Fruit fly (Drosophila melanogaster) whole organism, pupa: ENCODE data around the gene CG12773.

Experiments used
- CG12605 ChIP-seq: fragments of 200-800 bp; sonication (Bioruptor generic); IDR thresholded peaks from 2 replicates; pipeline ENCODE4 v1.3.6; 2022; ENCODE audit warnings: missing biosample characterization, missing genetic modification characterization
- CG13204 ChIP-seq: fragments of 200-800 bp; sonication (Bioruptor generic); optimal IDR thresholded peaks from 2 replicates; lab custom pipeline; 2018; ENCODE audit warnings: missing biosample characterization, mild to moderate bottlenecking, missing genetic modification characterization, moderate library complexity
- CG32121 ChIP-seq: fragments of 200-800 bp; sonication (Bioruptor generic); IDR thresholded peaks from 2 replicates; pipeline ENCODE4 v1.3.6; 2022; ENCODE audit warnings: missing biosample characterization, missing genetic modification characterization
- CG34367 ChIP-seq: fragments of 200-800 bp; sonication (Bioruptor generic); optimal IDR thresholded peaks from 2 replicates; lab custom pipeline; 2018; ENCODE audit warnings: missing biosample characterization, mild to moderate bottlenecking, missing genetic modification characterization
- CG4496 ChIP-seq: fragments of 200-800 bp; sonication (Bioruptor generic); IDR thresholded peaks from 3 replicates; pipeline ENCODE4 v1.3.6; 2022; ENCODE audit warnings: missing biosample characterization, missing genetic modification characterization
- EcR ChIP-seq: fragments of 200-800 bp; sonication (Bioruptor generic); optimal IDR thresholded peaks from 3 replicates; lab custom pipeline; 2019; ENCODE audit warnings: missing biosample characterization, missing genetic modification characterization, mild to moderate bottlenecking, moderate library complexity, missing genetic modification reagents
- Ets98B ChIP-seq: fragments of 200-800 bp; sonication (Bioruptor generic); IDR thresholded peaks from 2 replicates; pipeline ENCODE4 v1.3.6; 2022; ENCODE audit warnings: missing biosample characterization, missing genetic modification characterization
- gl ChIP-seq: fragments of 200-800 bp; sonication (Bioruptor generic); optimal IDR thresholded peaks from 2 replicates; lab custom pipeline; 2018; ENCODE audit warnings: missing biosample characterization, mild to moderate bottlenecking, missing genetic modification characterization

- TF ChIP-seq CG4496 (GFP tag; lab: Robert Waterston, UW) (no peak), EcR (no peak), gl (tag; lab: Kevin White, UChicago) (no peak), CG13204 (GFP tag; lab: Kevin White, UChicago) (no peak), CG12605 (GFP tag; lab: Robert Waterston, UW) (no peak), Ets98B (GFP tag; lab: Robert Waterston, UW) (no peak), CG32121 (no peak), CG34367 (tag; lab: Kevin White, UChicago) (no peak)
Measured at dm6 chrX:1368949-1369348, 15.2 kb upstream of the CG12773 start, which contains the start of gene CG14770.
